Worm (Caenorhabditis elegans) whole organism, L1 larva: Measurements from ENCODE around the gene F02C12.2.
A peak's percentile ranks its signal among the peaks of the same experiment; 100 is the strongest.

ENCODE experiments used
- C34B4.2 ChIP-seq: sonication (generic microtip); optimal IDR thresholded peaks from 2 replicates; lab custom pipeline; 2017; ENCODE audit warnings: mild to moderate bottlenecking, missing genetic modification characterization, missing compliant biosample characterization
- aly-2 ChIP-seq: fragments of 150-350 bp; optimal IDR thresholded peaks from 2 replicates; lab custom pipeline; 2014; ENCODE audit warnings: missing biosample characterization, missing genetic modification characterization
- blmp-1 ChIP-seq: fragments of 150-350 bp; optimal IDR thresholded peaks from 2 replicates; lab custom pipeline; 2014; ENCODE audit warnings: missing biosample characterization, missing genetic modification characterization
- fos-1 ChIP-seq: fragments of 150-350 bp; optimal IDR thresholded peaks from 2 replicates; lab custom pipeline; 2014; ENCODE audit warnings: missing biosample characterization, missing genetic modification characterization
- nhr-76 ChIP-seq: sonication (generic microtip); optimal IDR thresholded peaks from 2 replicates; lab custom pipeline; 2017; ENCODE audit warnings: missing biosample characterization, missing genetic modification characterization
- nhr-77 ChIP-seq: fragments of 150-350 bp; optimal IDR thresholded peaks from 2 replicates; lab custom pipeline; 2014; ENCODE audit warnings: missing biosample characterization, missing genetic modification characterization
- pag-3 ChIP-seq: sonication (generic microtip); optimal IDR thresholded peaks from 2 replicates; lab custom pipeline; 2017; ENCODE audit warnings: missing genetic modification characterization, mild to moderate bottlenecking, missing compliant biosample characterization, antibody characterized with exemption, borderline replicate concordance; ENCODE audit not compliant: insufficient read depth
- pqm-1 ChIP-seq: sonication (generic microtip); optimal IDR thresholded peaks from 3 replicates; lab custom pipeline; 2017; ENCODE audit warnings: missing biosample characterization, missing genetic modification characterization
- rnt-1 ChIP-seq: sonication (generic microtip); optimal IDR thresholded peaks from 2 replicates; lab custom pipeline; 2016; ENCODE audit warnings: mild to moderate bottlenecking, missing genetic modification characterization, moderate library complexity, missing compliant biosample characterization
- unc-62 ChIP-seq: fragments of 150-350 bp; optimal IDR thresholded peaks from 2 replicates; lab custom pipeline; 2014; ENCODE audit warnings: missing biosample characterization, missing genetic modification reagents, missing genetic modification characterization

- TF ChIP-seq aly-2 (tag; lab: Kevin White, UChicago) = no peak
- no peak for TF ChIP-seq fos-1 (tag; lab: Kevin White, UChicago)
- no peak for TF ChIP-seq unc-62
- no peak for TF ChIP-seq pag-3 (tag; lab: Kevin White, UChicago)
- TF ChIP-seq blmp-1 (tag; lab: Kevin White, UChicago) = peak; percentile 53
- TF ChIP-seq C34B4.2 = no peak
- TF ChIP-seq nhr-76 (tag; lab: Kevin White, UChicago) = no peak
- no peak for TF ChIP-seq nhr-77 (tag; lab: Kevin White, UChicago)
- no peak for TF ChIP-seq rnt-1 (tag; lab: Kevin White, UChicago)
- no peak for TF ChIP-seq pqm-1 (tag; lab: Kevin White, UChicago)
These were observed 30.8 kb downstream of the F02C12.2 start for ce11 chrX:13368283-13368682.
